Worm (Caenorhabditis elegans): Measurements from ENCODE around the gene ZK813.2.

DNA sequence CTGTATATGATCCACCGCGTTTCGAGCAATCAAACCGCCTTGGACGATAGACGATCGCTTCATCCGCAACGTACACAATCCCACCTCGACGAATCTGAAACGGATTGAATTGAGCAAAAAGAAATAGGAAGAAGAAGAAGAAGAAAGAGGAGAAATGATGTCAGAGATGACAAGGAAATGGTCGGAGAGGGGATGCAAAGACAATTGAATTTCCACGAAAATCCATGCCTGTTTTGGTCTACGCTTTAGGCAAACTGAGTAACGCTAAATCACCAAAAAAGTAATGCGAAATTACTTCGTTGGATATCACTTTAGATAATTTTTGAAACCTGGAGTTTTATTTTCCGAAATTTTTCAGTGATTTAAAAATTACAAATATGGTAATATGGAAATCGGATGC, 14.5 kb upstream of the ZK813.2 start:
- TF ChIP-seq fkh-10 (GFP tag; optimal IDR thresholded peaks at IDR 0.05) (peak; percentile 59), lin-35 (GFP tag; optimal IDR thresholded peaks at IDR 0.05) (no peak), nhr-12 (tag; optimal IDR thresholded peaks at IDR 0.05) (no peak), elt-3 (tag; optimal IDR thresholded peaks at IDR 0.05) (no peak), ztf-11 (tag; optimal IDR thresholded peaks at IDR 0.05) (no peak), aly-2 (tag; optimal IDR thresholded peaks at IDR 0.05) (no peak), hlh-4 (tag; optimal IDR thresholded peaks at IDR 0.05) (no peak), nhr-11 (tag; optimal IDR thresholded peaks at IDR 0.05) (no peak), lin-39 (tag; optimal IDR thresholded peaks at IDR 0.05) (no peak), mep-1 (tag; optimal IDR thresholded peaks at IDR 0.05) (no peak), elt-2 (tag; optimal IDR thresholded peaks at IDR 0.05) (no peak), tlp-1 (tag; optimal IDR thresholded peaks at IDR 0.05) (no peak)

All from whole organism, L1 larva.